Fruit fly (Drosophila melanogaster) whole organism, embryonic: Measurements from ENCODE around the gene CG12010.

Experiments used
- Awh ChIP-seq: fragments of 200-800 bp; sonication (Bioruptor generic); IDR thresholded peaks from 2 replicates; pipeline ENCODE4, ENCODE4 v1.3.6; 2022; ENCODE audit warnings: missing biosample characterization, missing genetic modification characterization
- CG10147 ChIP-seq: fragments of 200-800 bp; sonication (Bioruptor generic); optimal IDR thresholded peaks from 2 replicates; lab custom pipeline; 2019; ENCODE audit warnings: missing biosample characterization, mild to moderate bottlenecking, missing genetic modification characterization, moderate library complexity
- CG10321 ChIP-seq: fragments of 200-800 bp; sonication (Bioruptor generic); IDR thresholded peaks from 2 replicates; pipeline ENCODE4 v1.3.6; 2022; ENCODE audit warnings: missing biosample characterization, missing genetic modification characterization
- CG10366 ChIP-seq: fragments of 200-800 bp; sonication (Bioruptor generic); IDR thresholded peaks from 2 replicates; pipeline ENCODE4 v1.3.6; 2022; ENCODE audit warnings: missing biosample characterization, missing genetic modification characterization
- CG12219 ChIP-seq: fragments of 200-800 bp; sonication (Bioruptor generic); optimal IDR thresholded peaks from 3 replicates; lab custom pipeline; 2018; ENCODE audit warnings: missing biosample characterization, mild to moderate bottlenecking, missing genetic modification characterization
- CG13624 ChIP-seq: fragments of 200-800 bp; sonication (Bioruptor generic); optimal IDR thresholded peaks from 2 replicates; lab custom pipeline; 2016; ENCODE audit warnings: missing biosample characterization, missing genetic modification characterization
- CG15269 ChIP-seq: fragments of 200-800 bp; sonication (Bioruptor generic); optimal IDR thresholded peaks from 2 replicates; lab custom pipeline; 2018; ENCODE audit warnings: missing biosample characterization, mild to moderate bottlenecking, missing genetic modification characterization, moderate library complexity
- CG17829 ChIP-seq: fragments of 200-800 bp; optimal IDR thresholded peaks from 2 replicates; lab custom pipeline; 2019; ENCODE audit warnings: missing biosample characterization, mild to moderate bottlenecking, missing genetic modification characterization, moderate library complexity
- CG1832 ChIP-seq: fragments of 200-800 bp; sonication (Bioruptor generic); optimal IDR thresholded peaks from 2 replicates; lab custom pipeline; 2017; ENCODE audit warnings: missing biosample characterization, mild to moderate bottlenecking, missing genetic modification characterization, inconsistent platforms
- CG2678 ChIP-seq: fragments of 200-800 bp; sonication (Bioruptor generic); optimal IDR thresholded peaks from 3 replicates; lab custom pipeline; 2019; ENCODE audit warnings: missing biosample characterization, mild to moderate bottlenecking, missing genetic modification characterization, moderate library complexity
- CG3281 ChIP-seq: fragments of 200-800 bp; sonication (Bioruptor generic); optimal IDR thresholded peaks from 3 replicates; lab custom pipeline; 2017; ENCODE audit warnings: missing biosample characterization, mild to moderate bottlenecking, missing genetic modification characterization
- CG33213 ChIP-seq: fragments of 200-800 bp; sonication (Bioruptor generic); optimal IDR thresholded peaks from 3 replicates; lab custom pipeline; 2016; ENCODE audit warnings: missing biosample characterization, missing genetic modification characterization
- CG3726 ChIP-seq: fragments of 200-800 bp; sonication (Bioruptor generic); IDR thresholded peaks from 3 replicates; pipeline ENCODE4, ENCODE4 v1.3.6; 2022; ENCODE audit warnings: missing biosample characterization, missing genetic modification characterization
- CG3838 ChIP-seq: fragments of 200-800 bp; sonication (Bioruptor generic); optimal IDR thresholded peaks from 3 replicates; lab custom pipeline; 2016; ENCODE audit warnings: missing biosample characterization, missing genetic modification characterization
- CG3995 ChIP-seq: fragments of 200-800 bp; sonication (Bioruptor generic); optimal IDR thresholded peaks from 3 replicates; lab custom pipeline; 2016; ENCODE audit warnings: missing biosample characterization, missing genetic modification characterization
- CG4360 ChIP-seq: fragments of 200-800 bp; sonication (Bioruptor generic); IDR thresholded peaks from 2 replicates; pipeline ENCODE4 v1.3.6; 2022; ENCODE audit warnings: missing biosample characterization, missing genetic modification characterization
- CG7271 ChIP-seq: fragments of 200-800 bp; sonication (Bioruptor generic); optimal IDR thresholded peaks from 2 replicates; lab custom pipeline; 2018; ENCODE audit warnings: missing biosample characterization, mild to moderate bottlenecking, missing genetic modification characterization, moderate library complexity
- CG7786 ChIP-seq: fragments of 200-800 bp; sonication (Bioruptor generic); optimal IDR thresholded peaks from 2 replicates; lab custom pipeline; 2016; ENCODE audit warnings: missing biosample characterization, missing genetic modification characterization
- CG9215 ChIP-seq: fragments of 200-800 bp; sonication (Bioruptor generic); IDR thresholded peaks from 2 replicates; pipeline ENCODE4 v1.3.6; 2022; ENCODE audit warnings: missing biosample characterization, missing genetic modification characterization
- CG9817 ChIP-seq: fragments of 200-800 bp; sonication (Bioruptor generic); optimal IDR thresholded peaks from 2 replicates; lab custom pipeline; 2018; ENCODE audit warnings: missing biosample characterization, mild to moderate bottlenecking, missing genetic modification characterization, moderate library complexity
- Dip2 ChIP-seq: fragments of 200-800 bp; sonication (Bioruptor generic); IDR thresholded peaks from 2 replicates; pipeline ENCODE4 v1.3.6; 2022; ENCODE audit warnings: missing biosample characterization, missing genetic modification characterization
- ERR ChIP-seq: fragments of 200-800 bp; sonication (Bioruptor generic); optimal IDR thresholded peaks from 2 replicates; lab custom pipeline; 2016; ENCODE audit warnings: missing biosample characterization, missing genetic modification characterization
- H15 ChIP-seq: fragments of 200-800 bp; sonication (Bioruptor generic); IDR thresholded peaks from 3 replicates; pipeline ENCODE4 v1.3.6; 2022; ENCODE audit warnings: missing biosample characterization, missing genetic modification characterization
- HLH54F ChIP-seq: fragments of 200-800 bp; sonication (Bioruptor generic); optimal IDR thresholded peaks from 3 replicates; lab custom pipeline; 2016; ENCODE audit warnings: missing biosample characterization, missing genetic modification characterization
- Hr51 ChIP-seq, 2 experiments: fragments of 200-800 bp; sonication (Bioruptor generic); optimal IDR thresholded peaks; 2 replicates in 1 of 2; 3 replicates in 1 of 2; lab custom pipeline; 2016 to 2018; ENCODE audit warnings: missing biosample characterization in 2 of 2, missing genetic modification characterization in 2 of 2, mild to moderate bottlenecking in 1 of 2, moderate library complexity in 1 of 2
- MESR4 ChIP-seq: fragments of 200-800 bp; sonication (Bioruptor generic); optimal IDR thresholded peaks from 2 replicates; lab custom pipeline; 2018; ENCODE audit warnings: missing biosample characterization, mild to moderate bottlenecking, missing genetic modification characterization, moderate library complexity
- MTF-1 ChIP-seq: fragments of 200-800 bp; sonication (Bioruptor generic); optimal IDR thresholded peaks from 2 replicates; lab custom pipeline; 2018; ENCODE audit warnings: missing biosample characterization, mild to moderate bottlenecking, missing genetic modification characterization, borderline replicate concordance
- Med ChIP-seq: fragments of 200-800 bp; sonication (Bioruptor generic); peaks from one replicate; lab custom pipeline; 2016; ENCODE audit warnings: missing biosample characterization, missing genetic modification characterization, mild to moderate bottlenecking, inconsistent platforms, moderate library complexity
- Poxn ChIP-seq: fragments of 200-800 bp; sonication (Bioruptor generic); IDR thresholded peaks from 2 replicates; pipeline ENCODE4 v1.3.6; 2022; ENCODE audit warnings: missing biosample characterization, missing genetic modification characterization
- Six4 ChIP-seq: fragments of 200-800 bp; sonication (Bioruptor generic); optimal IDR thresholded peaks from 2 replicates; lab custom pipeline; 2016; ENCODE audit warnings: missing biosample characterization, missing genetic modification characterization
- Ssrp ChIP-seq: fragments of 200-800 bp; sonication (Bioruptor generic); optimal IDR thresholded peaks from 2 replicates; lab custom pipeline; 2018; ENCODE audit warnings: missing biosample characterization, mild to moderate bottlenecking, missing genetic modification characterization, moderate library complexity
- amos ChIP-seq: fragments of 200-800 bp; sonication (Bioruptor generic); IDR thresholded peaks from 2 replicates; pipeline ENCODE4 v1.3.6; 2022; ENCODE audit warnings: missing biosample characterization, missing genetic modification characterization; ENCODE audit not compliant: partially characterized antibody
- ase ChIP-seq: fragments of 200-800 bp; sonication (Bioruptor generic); IDR thresholded peaks from 3 replicates; pipeline ENCODE4 v1.3.6; 2022; ENCODE audit warnings: missing biosample characterization, missing genetic modification characterization
- az2 ChIP-seq: fragments of 200-800 bp; sonication (Bioruptor generic); optimal IDR thresholded peaks from 3 replicates; lab custom pipeline; 2016; ENCODE audit warnings: missing biosample characterization, missing genetic modification characterization
- bab2 ChIP-seq: fragments of 200-800 bp; sonication (Bioruptor generic); optimal IDR thresholded peaks from 2 replicates; lab custom pipeline; 2016; ENCODE audit warnings: missing biosample characterization, missing genetic modification characterization
- ci ChIP-seq: fragments of 200-800 bp; sonication (Bioruptor generic); IDR thresholded peaks from 3 replicates; pipeline ENCODE4 v1.3.6; 2022; ENCODE audit warnings: missing biosample characterization, missing genetic modification characterization
- corto ChIP-seq: fragments of 200-800 bp; sonication (Bioruptor generic); optimal IDR thresholded peaks from 2 replicates; lab custom pipeline; 2016; ENCODE audit warnings: missing biosample characterization, mild to moderate bottlenecking, missing genetic modification characterization, moderate library complexity
- esg ChIP-seq: fragments of 200-800 bp; sonication (Bioruptor generic); conservative IDR thresholded peaks from 2 replicates; pipeline ENCODE4 v1.3.6; 2022; ENCODE audit warnings: missing biosample characterization, missing genetic modification characterization
- fd102C ChIP-seq: fragments of 200-800 bp; sonication (Bioruptor generic); optimal IDR thresholded peaks from 2 replicates; lab custom pipeline; 2018; ENCODE audit warnings: missing biosample characterization, mild to moderate bottlenecking, missing genetic modification characterization, moderate library complexity
- fd96Cb ChIP-seq: fragments of 200-800 bp; sonication (Bioruptor generic); optimal IDR thresholded peaks from 2 replicates; lab custom pipeline; 2018; ENCODE audit warnings: missing biosample characterization, mild to moderate bottlenecking, missing genetic modification characterization, moderate library complexity
- fru ChIP-seq: fragments of >200 bp; optimal IDR thresholded peaks from 2 replicates; lab custom pipeline; 2017
- gce ChIP-seq: fragments of 200-800 bp; sonication (Bioruptor generic); IDR thresholded peaks from 3 replicates; pipeline ENCODE4 v1.3.6; 2022; ENCODE audit warnings: missing biosample characterization, missing genetic modification characterization
- gt ChIP-seq: fragments of 200-800 bp; sonication (Bioruptor generic); IDR thresholded peaks from 2 replicates; pipeline ENCODE4 v1.3.6; 2022; ENCODE audit warnings: missing biosample characterization, missing genetic modification characterization
- h ChIP-seq: fragments of >200 bp; optimal IDR thresholded peaks from 2 replicates; lab custom pipeline; 2017
- ham ChIP-seq: fragments of 200-800 bp; sonication (Bioruptor generic); IDR thresholded peaks from 2 replicates; pipeline ENCODE4 v1.3.6; 2022; ENCODE audit warnings: missing biosample characterization, missing genetic modification characterization
- lmd ChIP-seq: fragments of 200-800 bp; sonication (Bioruptor generic); IDR thresholded peaks from 2 replicates; pipeline ENCODE4 v1.3.6; 2022; ENCODE audit warnings: missing biosample characterization, missing genetic modification characterization
- maf-S ChIP-seq: fragments of 200-800 bp; sonication (Bioruptor generic); optimal IDR thresholded peaks from 2 replicates; lab custom pipeline; 2016; ENCODE audit warnings: missing biosample characterization, missing genetic modification characterization
- p53 ChIP-seq: fragments of 200-800 bp; sonication (Bioruptor generic); optimal IDR thresholded peaks from 2 replicates; lab custom pipeline; 2016; ENCODE audit warnings: missing biosample characterization, missing genetic modification characterization
- pho ChIP-seq: fragments of 200-800 bp; sonication (Bioruptor generic); optimal IDR thresholded peaks from 2 replicates; lab custom pipeline; 2016; ENCODE audit warnings: missing biosample characterization, missing genetic modification characterization
- sim ChIP-seq: fragments of 200-800 bp; sonication (Bioruptor generic); IDR thresholded peaks from 2 replicates; pipeline ENCODE4 v1.3.6; 2022; ENCODE audit warnings: missing biosample characterization, missing genetic modification characterization
- sr ChIP-seq: fragments of 200-800 bp; sonication (Bioruptor generic); IDR thresholded peaks from 3 replicates; pipeline ENCODE4 v1.3.6; 2022; ENCODE audit warnings: missing biosample characterization, missing genetic modification characterization
- trem ChIP-seq: fragments of 200-800 bp; optimal IDR thresholded peaks from 3 replicates; lab custom pipeline; 2019; ENCODE audit warnings: missing biosample characterization, mild to moderate bottlenecking, missing genetic modification characterization, moderate library complexity
- trh ChIP-seq: fragments of 200-800 bp; sonication (Bioruptor generic); optimal IDR thresholded peaks from 2 replicates; lab custom pipeline; 2016; ENCODE audit warnings: missing biosample characterization, missing genetic modification characterization

The CG12010 gene

dm6 chr3L:3411699-3412098, 37.6 kb downstream of the CG12010 start (continued):
- TF ChIP-seq az2 (GFP tag; lab: Kevin White, UChicago) = no peak
- no peak for TF ChIP-seq CG10321 (GFP tag; lab: Robert Waterston, UW)
- TF ChIP-seq Dip2 (GFP tag; lab: Robert Waterston, UW) = no peak
- TF ChIP-seq Awh (GFP tag; lab: Robert Waterston, UW) = no peak
- TF ChIP-seq CG12219 (GFP tag; lab: Kevin White, UChicago) = no peak
- no peak for TF ChIP-seq CG13624 (GFP tag; lab: Kevin White, UChicago)
- no peak for TF ChIP-seq Six4 (GFP tag; lab: Kevin White, UChicago)
- TF ChIP-seq sr (GFP tag; lab: Robert Waterston, UW) = no peak
- TF ChIP-seq ham (GFP tag; lab: Robert Waterston, UW) = no peak
- no peak for TF ChIP-seq ERR (GFP tag; lab: Kevin White, UChicago)
- peak; percentile 61 for TF ChIP-seq CG3281
- no peak for TF ChIP-seq p53 (GFP tag; lab: Kevin White, UChicago)
- TF ChIP-seq trem = no peak
- TF ChIP-seq gce (GFP tag; lab: Robert Waterston, UW) = no peak
- TF ChIP-seq Ssrp (tag; lab: Kevin White, UChicago) = no peak
- TF ChIP-seq fd102C (GFP tag; lab: Kevin White, UChicago) = no peak
- no peak for TF ChIP-seq gt (GFP tag; lab: Robert Waterston, UW)
- no peak for TF ChIP-seq CG4360 (GFP tag; lab: Robert Waterston, UW)
- no peak for TF ChIP-seq pho (GFP tag; lab: Kevin White, UChicago)
- peak; percentile 44 for TF ChIP-seq Med (GFP tag; lab: Kevin White, UChicago)
- TF ChIP-seq fd96Cb (tag; lab: Kevin White, UChicago) = no peak
- peak; percentile 22 for TF ChIP-seq CG17829 (tag; lab: Kevin White, UChicago)
- TF ChIP-seq CG1832 (GFP tag; lab: Kevin White, UChicago) = no peak
- TF ChIP-seq CG7786 (GFP tag; lab: Kevin White, UChicago) = peak; percentile 41
- no peak for TF ChIP-seq H15 (GFP tag; lab: Robert Waterston, UW)
- no peak for TF ChIP-seq CG3726
- no peak for TF ChIP-seq CG7271 (tag; lab: Kevin White, UChicago)
- no peak for TF ChIP-seq maf-S (GFP tag; lab: Kevin White, UChicago)
- TF ChIP-seq CG9215 (GFP tag; lab: Robert Waterston, UW) = peak; percentile 38; the same call in 1 of the 2 replicates
- TF ChIP-seq HLH54F (GFP tag; lab: Kevin White, UChicago) = no peak
- TF ChIP-seq corto (GFP tag; lab: Kevin White, UChicago) = no peak
- 0 out of 2 replicates have a peak, but pooled peaks have one; percentile 30 for TF ChIP-seq esg (GFP tag; lab: Robert Waterston, UW)
- no peak for TF ChIP-seq MTF-1 (GFP tag; lab: Kevin White, UChicago)
- peak; percentile 12 for TF ChIP-seq bab2
- no peak for TF ChIP-seq CG10366 (GFP tag; lab: Robert Waterston, UW)
- no peak for TF ChIP-seq ase (GFP tag; lab: Robert Waterston, UW)
- peak; percentile 26; the same call in 1 of the 2 replicates for TF ChIP-seq amos (GFP tag; lab: Robert Waterston, UW)
- peak in 1 of 2 experiments; percentile 66 for TF ChIP-seq Hr51 (GFP tag; optimal IDR thresholded peaks at IDR 0.05; lab: Kevin White, UChicago)
- TF ChIP-seq sim = no peak
- TF ChIP-seq CG2678 = peak; percentile 64
- TF ChIP-seq CG9817 (tag; lab: Kevin White, UChicago) = peak; percentile 37
- peak; percentile 27; the same call in 1 of the 2 replicates for TF ChIP-seq lmd (GFP tag; lab: Robert Waterston, UW)
- TF ChIP-seq CG33213 (GFP tag; lab: Kevin White, UChicago) = no peak
- no peak for TF ChIP-seq Poxn (GFP tag; lab: Robert Waterston, UW)
- TF ChIP-seq ci (GFP tag; lab: Robert Waterston, UW) = no peak
- TF ChIP-seq CG3995 (GFP tag; lab: Kevin White, UChicago) = no peak
- no peak for TF ChIP-seq MESR4 (GFP tag; lab: Kevin White, UChicago)
- TF ChIP-seq trh (GFP tag; lab: Kevin White, UChicago) = no peak
- no peak for TF ChIP-seq fru (lab: Kevin White, UChicago)
- no peak for TF ChIP-seq h (lab: Kevin White, UChicago)
- TF ChIP-seq CG15269 (tag; lab: Kevin White, UChicago) = peak; percentile 35
- TF ChIP-seq CG10147 (GFP tag; lab: Kevin White, UChicago) = peak; percentile 64
- no peak for TF ChIP-seq CG3838 (GFP tag; lab: Kevin White, UChicago)
